Fruit fly (Drosophila melanogaster) whole organism, wandering third instar larva: ENCODE measurements around the gene ergic53.
A peak's percentile ranks its signal among the peaks of the same experiment; 100 is the strongest.

ENCODE experiments used
- Abd-B ChIP-seq: fragments of >200 bp; optimal IDR thresholded peaks from 2 replicates; lab custom pipeline; 2017; ENCODE audit warnings: missing biosample characterization, missing genetic modification characterization
- CG32264 ChIP-seq: fragments of 200-800 bp; sonication (Bioruptor generic); optimal IDR thresholded peaks from 2 replicates; lab custom pipeline; 2016; ENCODE audit warnings: missing biosample characterization, missing genetic modification characterization
- CG9705 ChIP-seq: fragments of 200-800 bp; sonication (Bioruptor generic); optimal IDR thresholded peaks from 2 replicates; lab custom pipeline; 2018; ENCODE audit warnings: missing biosample characterization, mild to moderate bottlenecking, missing genetic modification characterization
- CrebA ChIP-seq: fragments of 200-800 bp; sonication (Bioruptor generic); optimal IDR thresholded peaks from 2 replicates; lab custom pipeline; 2016; ENCODE audit warnings: missing biosample characterization, mild to moderate bottlenecking, missing genetic modification characterization, borderline replicate concordance
- Dfd ChIP-seq: fragments of >200 bp; optimal IDR thresholded peaks from 2 replicates; lab custom pipeline; 2017; ENCODE audit warnings: missing biosample characterization, missing genetic modification characterization
- Dif ChIP-seq: fragments of 200-275, 200-300 bp; sonication (Bioruptor generic); optimal IDR thresholded peaks from 2 replicates; lab custom pipeline; 2018; ENCODE audit warnings: missing biosample characterization, missing genetic modification characterization; ENCODE audit not compliant: partially characterized antibody
- GATAd ChIP-seq: sonication (Bioruptor generic); optimal IDR thresholded peaks from 2 replicates; lab custom pipeline; 2016; ENCODE audit warnings: missing biosample characterization, missing genetic modification characterization
- HLH106 ChIP-seq: fragments of 200-800 bp; optimal IDR thresholded peaks from 3 replicates; lab custom pipeline; 2019; ENCODE audit warnings: missing biosample characterization, mild to moderate bottlenecking, missing genetic modification characterization, moderate library complexity
- Hnf4 ChIP-seq: fragments of 200-800 bp; sonication (Bioruptor generic); optimal IDR thresholded peaks from 2 replicates; lab custom pipeline; 2016; ENCODE audit warnings: missing biosample characterization, mild to moderate bottlenecking, missing genetic modification characterization
- Hr78 ChIP-seq: fragments of >200 bp; optimal IDR thresholded peaks from 2 replicates; lab custom pipeline; 2017; ENCODE audit warnings: missing biosample characterization, missing genetic modification characterization
- Hr83 ChIP-seq: fragments of 200-300 bp; sonication (Bioruptor generic); optimal IDR thresholded peaks from 2 replicates; lab custom pipeline; 2016; ENCODE audit warnings: missing biosample characterization, mild to moderate bottlenecking, missing genetic modification characterization, moderate library complexity; ENCODE audit not compliant: poor library complexity, severe bottlenecking
- Jra ChIP-seq: sonication (Bioruptor generic); optimal IDR thresholded peaks from 2 replicates; lab custom pipeline; 2016; ENCODE audit warnings: missing biosample characterization, missing genetic modification characterization
- Mio ChIP-seq: sonication (Bioruptor generic); optimal IDR thresholded peaks from 2 replicates; lab custom pipeline; 2016; ENCODE audit warnings: missing biosample characterization, missing genetic modification characterization
- Myc ChIP-seq: fragments of >200 bp; optimal IDR thresholded peaks from 2 replicates; lab custom pipeline; 2017
- N ChIP-seq: fragments of >200 bp; optimal IDR thresholded peaks from 2 replicates; lab custom pipeline; 2018; ENCODE audit warnings: missing biosample characterization, missing external identifiers, missing genetic modification characterization
- OdsH ChIP-seq: fragments of 200-800 bp; sonication (Bioruptor generic); optimal IDR thresholded peaks from 2 replicates; lab custom pipeline; 2016; ENCODE audit warnings: missing biosample characterization, mild to moderate bottlenecking, missing genetic modification characterization
- Rel ChIP-seq, 2 experiments: fragments of 200-800 bp; sonication (Bioruptor generic) in 1 of 2; optimal IDR thresholded peaks; 2 replicates in 1 of 2; 3 replicates in 1 of 2; lab custom pipeline; 2016 to 2019; ENCODE audit warnings: mild to moderate bottlenecking in 2 of 2, missing biosample characterization in 2 of 2, missing genetic modification characterization in 2 of 2, moderate library complexity in 1 of 2
- Sp1 ChIP-seq: fragments of 200-800 bp; sonication (Bioruptor generic); optimal IDR thresholded peaks from 3 replicates; lab custom pipeline; 2019; ENCODE audit warnings: missing biosample characterization, mild to moderate bottlenecking, missing genetic modification characterization, moderate library complexity
- Vsx2 ChIP-seq: fragments of 200-300, 225-300 bp; sonication (Bioruptor generic); optimal IDR thresholded peaks from 2 replicates; lab custom pipeline; 2018; ENCODE audit warnings: missing biosample characterization, missing genetic modification characterization; ENCODE audit not compliant: partially characterized antibody
- br ChIP-seq: fragments of 200-800 bp; sonication (Bioruptor generic); optimal IDR thresholded peaks from 2 replicates; lab custom pipeline; 2016; ENCODE audit warnings: missing biosample characterization, missing genetic modification characterization
- brk ChIP-seq: fragments of 200-800 bp; sonication (Bioruptor generic); optimal IDR thresholded peaks from 2 replicates; lab custom pipeline; 2016; ENCODE audit warnings: missing biosample characterization, mild to moderate bottlenecking, missing genetic modification characterization
- dl ChIP-seq, 2 experiments: fragments of 175-275, 200-275 bp in 1 of 2; fragments of 200-275 bp in 1 of 2; sonication (Bioruptor generic); optimal IDR thresholded peaks; lab custom pipeline; 2018; ENCODE audit warnings: mild to moderate bottlenecking in 2 of 2, missing biosample characterization in 2 of 2, missing genetic modification characterization in 2 of 2, moderate library complexity in 2 of 2; ENCODE audit not compliant: partially characterized antibody in 2 of 2, insufficient read depth in 1 of 2
- dmrt93B ChIP-seq: fragments of 200-800 bp; sonication (Bioruptor generic); optimal IDR thresholded peaks from 2 replicates; lab custom pipeline; 2018; ENCODE audit warnings: missing biosample characterization, mild to moderate bottlenecking, missing genetic modification characterization
- dsf ChIP-seq: sonication (Bioruptor generic); optimal IDR thresholded peaks from 2 replicates; lab custom pipeline; 2016; ENCODE audit warnings: missing biosample characterization, missing genetic modification characterization, borderline replicate concordance
- ey ChIP-seq: fragments of 200-800 bp; sonication (Bioruptor generic); optimal IDR thresholded peaks from 2 replicates; lab custom pipeline; 2016; ENCODE audit warnings: missing biosample characterization, missing genetic modification characterization
- foxo ChIP-seq, 2 experiments: fragments of 200-800 bp; sonication (Bioruptor generic); optimal IDR thresholded peaks; 2 replicates in 1 of 2; 3 replicates in 1 of 2; lab custom pipeline; 2016 to 2017; ENCODE audit warnings: missing biosample characterization in 2 of 2, missing genetic modification characterization in 2 of 2
- fru ChIP-seq: fragments of 200-800 bp; sonication (Bioruptor generic); optimal IDR thresholded peaks from 3 replicates; lab custom pipeline; 2016; ENCODE audit warnings: missing biosample characterization, mild to moderate bottlenecking, missing genetic modification characterization
- h ChIP-seq: fragments of 200-800 bp; sonication (Bioruptor generic); optimal IDR thresholded peaks from 3 replicates; lab custom pipeline; 2016; ENCODE audit warnings: missing biosample characterization, mild to moderate bottlenecking, missing genetic modification characterization
- jim ChIP-seq: fragments of 175-275, 200-325 bp; sonication (Bioruptor generic); optimal IDR thresholded peaks from 2 replicates; lab custom pipeline; 2016; ENCODE audit warnings: missing biosample characterization, mild to moderate bottlenecking, missing genetic modification characterization
- lola ChIP-seq: fragments of >200 bp; optimal IDR thresholded peaks from 2 replicates; lab custom pipeline; 2017; ENCODE audit warnings: missing biosample characterization, missing genetic modification characterization
- pan ChIP-seq: fragments of >200 bp; optimal IDR thresholded peaks from 2 replicates; lab custom pipeline; 2017
- psq ChIP-seq: fragments of 200-800 bp; sonication (Bioruptor generic); optimal IDR thresholded peaks from 3 replicates; lab custom pipeline; 2017; ENCODE audit warnings: missing biosample characterization, mild to moderate bottlenecking, missing genetic modification characterization, moderate library complexity
- rgr ChIP-seq: fragments of 200-800 bp; sonication (Bioruptor generic); optimal IDR thresholded peaks from 3 replicates; lab custom pipeline; 2016; ENCODE audit warnings: missing biosample characterization, mild to moderate bottlenecking, missing genetic modification characterization
- sage ChIP-seq: fragments of 200-800 bp; sonication (Bioruptor generic); optimal IDR thresholded peaks from 2 replicates; lab custom pipeline; 2016; ENCODE audit warnings: missing biosample characterization, mild to moderate bottlenecking, missing genetic modification characterization
- sv ChIP-seq: fragments of 200-800 bp; sonication (Bioruptor generic); optimal IDR thresholded peaks from 3 replicates; lab custom pipeline; 2016; ENCODE audit warnings: missing biosample characterization, missing genetic modification characterization
- tai ChIP-seq: sonication (Bioruptor generic); optimal IDR thresholded peaks from 2 replicates; lab custom pipeline; 2016; ENCODE audit warnings: missing biosample characterization, missing genetic modification characterization
- usp ChIP-seq: fragments of >200 bp; optimal IDR thresholded peaks from 2 replicates; lab custom pipeline; 2017; ENCODE audit warnings: missing biosample characterization, missing genetic modification characterization
- woc ChIP-seq: sonication (Bioruptor generic); optimal IDR thresholded peaks from 2 replicates; lab custom pipeline; 2016; ENCODE audit warnings: missing biosample characterization, mild to moderate bottlenecking, missing genetic modification characterization

Gene ergic53

dm6 chr3L:8525691-8526421, 8.9 kb upstream of the ergic53 start:
- TF ChIP-seq h (GFP tag; lab: Kevin White, UChicago) (peak; percentile 58), dl (GFP tag; optimal IDR thresholded peaks at IDR 0.05; lab: Kevin White, UChicago; ENCODE audit: insufficient read depth in 1 of 2, partially characterized antibody in 2 of 2) (no peak), woc (GFP tag; lab: Kevin White, UChicago) (no peak), rgr (GFP tag; lab: Kevin White, UChicago) (peak; percentile 56), Hr83 (GFP tag; lab: Kevin White, UChicago) (no peak), N (no peak), ey (GFP tag; lab: Kevin White, UChicago) (peak; percentile 45), Rel (GFP tag; optimal IDR thresholded peaks at IDR 0.05; lab: Kevin White, UChicago) (no peak), Rel (tag; optimal IDR thresholded peaks at IDR 0.05; lab: Kevin White, UChicago) (peak; percentile 72), CrebA (GFP tag; lab: Kevin White, UChicago) (no peak), foxo (GFP tag; optimal IDR thresholded peaks at IDR 0.05; lab: Kevin White, UChicago) (peak in 1 of 2 experiments; percentile 28), br (peak; percentile 50), HLH106 (tag; lab: Kevin White, UChicago) (peak; percentile 11), Dif (GFP tag; lab: Kevin White, UChicago) (no peak), dmrt93B (GFP tag; lab: Kevin White, UChicago) (no peak), pan (lab: Kevin White, UChicago) (no peak), Myc (lab: Kevin White, UChicago) (no peak), sage (no peak), brk (GFP tag; lab: Kevin White, UChicago) (no peak), CG32264 (GFP tag; lab: Kevin White, UChicago) (no peak), OdsH (peak; percentile 63), psq (GFP tag; lab: Kevin White, UChicago) (peak; percentile 13), Hnf4 (GFP tag; lab: Kevin White, UChicago) (peak; percentile 8), jim (GFP tag; lab: Kevin White, UChicago) (no peak), lola (no peak), dsf (GFP tag; lab: Kevin White, UChicago) (no peak), CG9705 (GFP tag; lab: Kevin White, UChicago) (no peak), usp (GFP tag; lab: Kevin White, UChicago) (no peak), Mio (no peak), GATAd (GFP tag; lab: Kevin White, UChicago) (no peak), sv (GFP tag; lab: Kevin White, UChicago) (no peak), Dfd (no peak), Jra (GFP tag; lab: Kevin White, UChicago) (no peak), Vsx2 (GFP tag; lab: Kevin White, UChicago) (no peak), fru (GFP tag; lab: Kevin White, UChicago) (peak; percentile 58), Hr78 (GFP tag; lab: Kevin White, UChicago) (no peak), Abd-B (GFP tag; lab: Kevin White, UChicago) (no peak), Sp1 (GFP tag; lab: Kevin White, UChicago) (peak; percentile 0), tai (GFP tag; lab: Kevin White, UChicago) (no peak)

- TF ChIP-seq lola (no peak), Abd-B (GFP tag; lab: Kevin White, UChicago) (no peak), Hnf4 (GFP tag; lab: Kevin White, UChicago) (no peak), pan (lab: Kevin White, UChicago) (no peak), dsf (GFP tag; lab: Kevin White, UChicago) (no peak), Myc (lab: Kevin White, UChicago) (no peak), N (no peak), Rel (GFP tag; optimal IDR thresholded peaks at IDR 0.05; lab: Kevin White, UChicago) (no peak), Rel (tag; optimal IDR thresholded peaks at IDR 0.05; lab: Kevin White, UChicago) (no peak), CG9705 (GFP tag; lab: Kevin White, UChicago) (no peak), Jra (GFP tag; lab: Kevin White, UChicago) (no peak), CrebA (GFP tag; lab: Kevin White, UChicago) (no peak), dl (GFP tag; optimal IDR thresholded peaks at IDR 0.05; lab: Kevin White, UChicago; ENCODE audit: insufficient read depth in 1 of 2, partially characterized antibody in 2 of 2) (no peak), ey (GFP tag; lab: Kevin White, UChicago) (no peak), sv (GFP tag; lab: Kevin White, UChicago) (no peak), usp (GFP tag; lab: Kevin White, UChicago) (no peak), jim (GFP tag; lab: Kevin White, UChicago) (no peak)
Measured at dm6 chr3L:8527829-8528228, 6.9 kb upstream of the ergic53 start.
